Worm (Caenorhabditis elegans) whole organism, L3 larva: Measurements from ENCODE around the gene C50F4.16.

Experiments used
- ama-1 ChIP-seq: fragments of 150-350 bp; optimal IDR thresholded peaks from 2 replicates; lab custom pipeline; 2018
- daf-12 ChIP-seq: fragments of 150-350 bp; optimal IDR thresholded peaks from 2 replicates; lab custom pipeline; 2014; ENCODE audit warnings: missing biosample characterization, missing genetic modification reagents, missing genetic modification characterization
- hmg-11 ChIP-seq: sonication (generic microtip); optimal IDR thresholded peaks from 2 replicates; lab custom pipeline; 2016; ENCODE audit warnings: missing genetic modification characterization, missing compliant biosample characterization
- nfya-1 ChIP-seq: sonication (generic microtip); optimal IDR thresholded peaks from 2 replicates; lab custom pipeline; 2017; ENCODE audit warnings: missing genetic modification characterization, mild to moderate bottlenecking, missing compliant biosample characterization, antibody characterized with exemption, moderate library complexity; ENCODE audit not compliant: insufficient read depth
- nhr-28 ChIP-seq: fragments of 150-350 bp; optimal IDR thresholded peaks from 2 replicates; lab custom pipeline; 2014; ENCODE audit warnings: missing biosample characterization, missing genetic modification characterization
- pha-4 ChIP-seq: fragments of 150-350 bp; optimal IDR thresholded peaks from 2 replicates; lab custom pipeline; 2014; ENCODE audit warnings: missing biosample characterization, missing genetic modification reagents, missing genetic modification characterization
- tbx-2 ChIP-seq: sonication (generic microtip); optimal IDR thresholded peaks from 2 replicates; lab custom pipeline; 2016; ENCODE audit warnings: mild to moderate bottlenecking, missing genetic modification characterization, missing compliant biosample characterization
- unc-39 ChIP-seq: sonication (generic microtip); optimal IDR thresholded peaks from 4 replicates; lab custom pipeline; 2017; ENCODE audit warnings: missing biosample characterization, missing genetic modification characterization
- zag-1 ChIP-seq: fragments of 150-350 bp; optimal IDR thresholded peaks from 2 replicates; lab custom pipeline; 2014; ENCODE audit warnings: missing biosample characterization, missing genetic modification characterization

DNA sequence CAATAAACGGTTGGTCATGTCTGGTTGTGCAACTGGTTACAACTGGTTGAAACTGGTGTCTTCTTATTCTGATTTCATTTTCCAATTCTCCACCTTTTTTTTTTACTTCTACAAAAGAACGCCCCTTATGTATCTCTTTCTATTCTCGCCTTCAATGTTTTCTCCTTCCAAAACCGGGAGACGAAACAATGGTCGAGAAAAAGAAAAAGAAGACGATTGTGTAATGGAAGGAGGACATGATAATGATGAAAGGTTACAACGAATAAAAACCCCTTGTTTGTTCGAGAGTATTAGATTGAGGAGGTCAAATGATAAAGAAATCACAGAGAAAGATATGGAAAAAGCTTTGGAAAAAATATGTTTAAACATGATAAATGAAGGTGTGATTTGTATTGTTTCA, 22.6 kb downstream of the C50F4.16 start, which contains the start of gene C50F4.8:
- TF ChIP-seq ama-1 (lab: Kevin White, UChicago): peak; percentile 37
- no peak for TF ChIP-seq daf-12
- no peak for TF ChIP-seq unc-39 (tag; lab: Kevin White, UChicago)
- no peak for TF ChIP-seq nhr-28 (tag; lab: Kevin White, UChicago)
- no peak for TF ChIP-seq pha-4 (tag; lab: Kevin White, UChicago)
- no peak for TF ChIP-seq tbx-2
- no peak for TF ChIP-seq nfya-1
- no peak for TF ChIP-seq zag-1 (tag; lab: Kevin White, UChicago)
- no peak for TF ChIP-seq hmg-11
